Fruit fly (Drosophila melanogaster) Kc167 (cell line): ENCODE measurements around the gene CG14696.

Experiments used
- Myc ChIP-seq: fragments of >200 bp; optimal IDR thresholded peaks from 2 replicates; lab custom pipeline; 2017; ENCODE audit warnings: missing external identifiers
- Sin3A ChIP-seq: fragments of >200 bp; optimal IDR thresholded peaks from 2 replicates; lab custom pipeline; 2018; ENCODE audit warnings: missing external identifiers
- h ChIP-seq: fragments of >200 bp; optimal IDR thresholded peaks from 3 replicates; lab custom pipeline; 2018; ENCODE audit warnings: missing external identifiers
- insv ChIP-seq: fragments of >200 bp; optimal IDR thresholded peaks from 3 replicates; lab custom pipeline; 2018; ENCODE audit warnings: missing external identifiers
- psq ChIP-seq: fragments of >200 bp; optimal IDR thresholded peaks from 2 replicates; lab custom pipeline; 2017; ENCODE audit warnings: missing external identifiers
- ttk ChIP-seq: sonication (Bioruptor generic); optimal IDR thresholded peaks from 2 replicates; lab custom pipeline; 2017; ENCODE audit warnings: missing external identifiers

The CG14696 gene

dm6 chr3R:10878628-10879027 is 6.2 kb downstream of the CG14696 start:
- TF ChIP-seq Myc (lab: Kevin White, UChicago) (no peak), Sin3A (lab: Kevin White, UChicago) (no peak), psq (lab: Kevin White, UChicago) (no peak), ttk (lab: Kevin White, UChicago) (no peak), insv (lab: Kevin White, UChicago) (no peak), h (lab: Kevin White, UChicago) (no peak)

- TF ChIP-seq Myc (lab: Kevin White, UChicago) (no peak), ttk (lab: Kevin White, UChicago) (no peak), psq (lab: Kevin White, UChicago) (no peak), insv (lab: Kevin White, UChicago) (no peak)
Measured at dm6 chr3R:10877808-10878207, 7.0 kb downstream of the CG14696 start.

- TF ChIP-seq insv (lab: Kevin White, UChicago) = no peak
- TF ChIP-seq psq (lab: Kevin White, UChicago) = no peak
- no peak for TF ChIP-seq Sin3A (lab: Kevin White, UChicago)
- no peak for TF ChIP-seq Myc (lab: Kevin White, UChicago)
- no peak for TF ChIP-seq ttk (lab: Kevin White, UChicago)
- no peak for TF ChIP-seq h (lab: Kevin White, UChicago)
Measured at dm6 chr3R:10875515-10876434, 9.0 kb downstream of the CG14696 start, which contains the start of gene Sodh2. Gene Sodh2 (plus strand): TSS chr3R:10876384.

dm6 chr3R:10872820-10873219 is 12.0 kb downstream of the CG14696 start, which contains the start of gene CG4596:
Gene CG4596 (plus strand): TSS chr3R:10873038.
- TF ChIP-seq h (lab: Kevin White, UChicago) (no peak), insv (lab: Kevin White, UChicago) (no peak), Myc (lab: Kevin White, UChicago) (no peak), psq (lab: Kevin White, UChicago) (no peak), Sin3A (lab: Kevin White, UChicago) (no peak), ttk (lab: Kevin White, UChicago) (no peak)

- TF ChIP-seq Sin3A (lab: Kevin White, UChicago) (no peak), Myc (lab: Kevin White, UChicago) (no peak), h (lab: Kevin White, UChicago) (no peak), psq (lab: Kevin White, UChicago) (no peak), insv (lab: Kevin White, UChicago) (no peak), ttk (lab: Kevin White, UChicago) (no peak)
Measured at dm6 chr3R:10872148-10872783, 12.5 kb downstream of the CG14696 start, which contains the start of gene Fdh. Gene Fdh (minus strand): TSS chr3R:10872381.

dm6 chr3R:10870561-10870960 is 14.2 kb downstream of the CG14696 start:
- TF ChIP-seq ttk (lab: Kevin White, UChicago) (no peak), h (lab: Kevin White, UChicago) (no peak), Myc (lab: Kevin White, UChicago) (no peak), Sin3A (lab: Kevin White, UChicago) (no peak), psq (lab: Kevin White, UChicago) (no peak), insv (lab: Kevin White, UChicago) (no peak)

- no peak for TF ChIP-seq insv (lab: Kevin White, UChicago)
Measured at dm6 chr3R:10868427-10868962, 16.3 kb downstream of the CG14696 start, which contains the start of the genes SelR and Tsp86D. Gene SelR (minus strand): TSS chr3R:10868642. Gene Tsp86D (plus strand): TSS chr3R:10868708.

- TF ChIP-seq h (lab: Kevin White, UChicago) = no peak
- TF ChIP-seq Sin3A (lab: Kevin White, UChicago) = no peak
- no peak for TF ChIP-seq psq (lab: Kevin White, UChicago)
- TF ChIP-seq insv (lab: Kevin White, UChicago) = no peak
- no peak for TF ChIP-seq ttk (lab: Kevin White, UChicago)
- no peak for TF ChIP-seq Myc (lab: Kevin White, UChicago)
Measured at dm6 chr3R:10863956-10864355, 20.8 kb downstream of the CG14696 start.

dm6 chr3R:10863446-10863819 is 21.4 kb downstream of the CG14696 start:
- TF ChIP-seq h (lab: Kevin White, UChicago) (no peak), insv (lab: Kevin White, UChicago) (no peak), ttk (lab: Kevin White, UChicago) (no peak), Sin3A (lab: Kevin White, UChicago) (no peak)

- no peak for TF ChIP-seq Sin3A (lab: Kevin White, UChicago)
- TF ChIP-seq psq (lab: Kevin White, UChicago) = no peak
- TF ChIP-seq insv (lab: Kevin White, UChicago) = no peak
- no peak for TF ChIP-seq h (lab: Kevin White, UChicago)
- TF ChIP-seq ttk (lab: Kevin White, UChicago) = no peak
- no peak for TF ChIP-seq Myc (lab: Kevin White, UChicago)
Measured at dm6 chr3R:10862773-10863445, 21.9 kb downstream of the CG14696 start, which contains the start of gene CG6574. Gene CG6574 (minus strand): TSS chr3R:10862988.
